Worm (Caenorhabditis elegans) whole organism, L1 larva: ENCODE data around the gene dhrr-1.

Experiments used
- ces-1 ChIP-seq: fragments of 150-350 bp; optimal IDR thresholded peaks from 2 replicates; lab custom pipeline; 2014; ENCODE audit warnings: missing biosample characterization, missing genetic modification reagents, missing genetic modification characterization
- lsy-2 ChIP-seq, 2 experiments: fragments of 150-350 bp; optimal IDR thresholded peaks; 2 replicates each; lab custom pipeline; 2014; ENCODE audit warnings: missing biosample characterization in 2 of 2, missing genetic modification characterization in 2 of 2
- zip-4 ChIP-seq: fragments of 200-800 bp; sonication (Bioruptor generic); optimal IDR thresholded peaks from 2 replicates; lab custom pipeline; 2018; ENCODE audit warnings: mild to moderate bottlenecking, missing genetic modification characterization, moderate library complexity, missing compliant biosample characterization

DNA sequence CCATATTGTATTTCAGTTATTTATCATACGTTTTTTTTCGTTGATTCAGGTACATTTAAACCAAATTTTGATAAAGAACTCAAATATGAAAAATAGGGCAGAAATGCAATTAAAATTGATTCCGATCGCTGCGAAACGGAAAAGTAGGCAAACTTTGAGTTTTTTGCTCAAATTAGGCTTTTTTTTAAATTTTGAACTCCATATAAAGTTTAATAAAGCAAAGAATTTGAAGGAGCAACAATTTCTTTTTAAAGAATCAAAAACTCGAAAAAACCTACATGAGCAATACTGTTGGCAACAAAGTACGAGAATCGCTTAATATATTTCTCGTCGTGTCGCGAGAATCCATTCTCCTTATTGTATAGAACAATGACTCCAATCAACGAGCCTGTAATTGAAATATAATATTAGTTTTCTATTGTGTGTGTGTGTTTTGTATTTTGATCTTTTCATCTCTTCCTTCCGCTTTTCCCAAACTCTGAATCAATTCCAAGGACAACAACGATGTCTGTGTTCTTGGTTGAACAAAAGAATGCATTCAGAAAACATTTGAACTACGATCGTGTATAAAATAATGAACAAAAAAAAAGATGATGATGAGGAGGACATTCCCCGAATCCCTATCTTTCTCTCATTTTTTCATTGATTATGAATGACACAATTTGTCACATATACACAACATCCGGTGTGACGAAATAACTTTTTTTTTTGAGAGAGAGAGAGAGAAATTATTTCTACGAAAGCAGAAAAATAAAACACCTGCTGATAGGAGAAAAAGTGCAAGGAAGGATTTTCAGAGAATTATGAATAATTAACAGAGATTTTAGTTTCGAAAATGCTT, 34.3 kb downstream of the dhrr-1 start:
- TF ChIP-seq zip-4 (GFP tag; lab: Kevin White, UChicago): no peak
- no peak for TF ChIP-seq ces-1
- no peak for TF ChIP-seq lsy-2 (tag; optimal IDR thresholded peaks at IDR 0.05; lab: Kevin White, UChicago)
